Worm (Caenorhabditis elegans): ENCODE results near the gene C09B8.8.

C09B8.8 gene

DNA sequence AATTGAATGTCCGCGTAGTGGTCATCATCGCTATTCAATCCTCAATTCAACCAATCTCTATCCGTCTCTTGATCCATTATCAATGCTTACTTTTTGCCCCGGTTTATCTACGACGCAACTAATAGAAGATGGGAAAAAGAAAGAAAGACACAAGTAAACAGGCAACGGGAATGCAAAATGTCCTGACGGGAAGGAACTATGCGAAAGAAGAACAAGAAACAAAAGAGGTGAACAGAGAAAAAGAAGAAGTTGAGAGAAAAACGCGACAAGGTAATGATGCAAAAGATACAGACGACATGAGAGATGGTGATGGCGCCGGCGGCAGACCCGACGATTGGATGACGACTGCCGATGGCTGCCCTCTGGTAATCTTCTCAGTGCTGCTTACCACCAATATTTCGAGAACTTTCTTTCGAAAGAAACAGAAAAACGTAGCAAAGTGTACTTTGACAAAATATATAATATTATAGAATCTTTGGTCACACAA is 26.7 kb downstream of the C09B8.8 start (continued):
- TF ChIP-seq egl-18 (GFP tag; IDR thresholded peaks at IDR 0.05) (no peak), F22D6.2 (tag; optimal IDR thresholded peaks at IDR 0.05) (peak; percentile 13), ZK185.1 (tag; optimal IDR thresholded peaks at IDR 0.05; ENCODE audit: poor library complexity, severe bottlenecking) (peak; percentile 19), hsf-1 (GFP tag; IDR thresholded peaks at IDR 0.05) (peak; percentile 80), cebp-1 (GFP tag; IDR thresholded peaks at IDR 0.05) (no peak), cebp-1 (tag; optimal IDR thresholded peaks at IDR 0.05) (peak; percentile 72), Y53G8AR.9 (GFP tag; conservative IDR thresholded peaks at IDR 0.05) (no peak), attf-5 (GFP tag; optimal IDR thresholded peaks at IDR 0.05) (peak; percentile 49), B0035.1 (tag; optimal IDR thresholded peaks at IDR 0.05) (no peak), let-607 (tag; optimal IDR thresholded peaks at IDR 0.05) (peak in 1 of 2 experiments; percentile 65), him-1 (tag; optimal IDR thresholded peaks at IDR 0.05) (no peak), sdz-38 (tag; optimal IDR thresholded peaks at IDR 0.05) (no peak), madf-10 (tag; optimal IDR thresholded peaks at IDR 0.05) (peak; percentile 52), F52B5.7 (tag; optimal IDR thresholded peaks at IDR 0.05) (no peak), athp-1 (tag; optimal IDR thresholded peaks at IDR 0.05) (no peak), zfh-2 (GFP tag; conservative IDR thresholded peaks at IDR 0.05) (0 out of 2 replicates have a peak, but pooled peaks have one; percentile 41), lir-1 (GFP tag; conservative IDR thresholded peaks at IDR 0.05) (no peak), nfyb-1 (GFP tag; IDR thresholded peaks at IDR 0.05) (peak; percentile 68), Y79H2A.3 (GFP tag; conservative IDR thresholded peaks at IDR 0.05) (no peak), somi-1 (GFP tag; optimal IDR thresholded peaks at IDR 0.05) (peak; percentile 77), snpc-1.1 (tag; optimal IDR thresholded peaks at IDR 0.05; ENCODE audit: insufficient read depth) (no peak), mel-28 (tag; optimal IDR thresholded peaks at IDR 0.05; ENCODE audit: borderline replicate concordance) (no peak), ceh-58 (GFP tag; IDR thresholded peaks at IDR 0.05) (no peak), D2030.7 (GFP tag; IDR thresholded peaks at IDR 0.05) (no peak), akir-1 (GFP tag; optimal IDR thresholded peaks at IDR 0.05) (no peak), B0336.3 (GFP tag; IDR thresholded peaks at IDR 0.05) (peak; percentile 77), lin-35 (GFP tag; optimal IDR thresholded peaks at IDR 0.05) (peak in 1 of 3 experiments; percentile 9), lag-1 (GFP tag; IDR thresholded peaks at IDR 0.05) (no peak), egrh-3 (GFP tag; IDR thresholded peaks at IDR 0.05) (no peak), nhr-90 (tag; optimal IDR thresholded peaks at IDR 0.05) (peak; percentile 29), lin-26 (GFP tag; IDR thresholded peaks at IDR 0.05) (peak; percentile 51; the same call in 1 of the 2 replicates), F49E8.2 (tag; optimal IDR thresholded peaks at IDR 0.05; ENCODE audit: insufficient read depth) (no peak), ztf-26 (tag; optimal IDR thresholded peaks at IDR 0.05) (peak; percentile 77), ceh-27 (GFP tag; optimal IDR thresholded peaks at IDR 0.05) (no peak)

DNA sequence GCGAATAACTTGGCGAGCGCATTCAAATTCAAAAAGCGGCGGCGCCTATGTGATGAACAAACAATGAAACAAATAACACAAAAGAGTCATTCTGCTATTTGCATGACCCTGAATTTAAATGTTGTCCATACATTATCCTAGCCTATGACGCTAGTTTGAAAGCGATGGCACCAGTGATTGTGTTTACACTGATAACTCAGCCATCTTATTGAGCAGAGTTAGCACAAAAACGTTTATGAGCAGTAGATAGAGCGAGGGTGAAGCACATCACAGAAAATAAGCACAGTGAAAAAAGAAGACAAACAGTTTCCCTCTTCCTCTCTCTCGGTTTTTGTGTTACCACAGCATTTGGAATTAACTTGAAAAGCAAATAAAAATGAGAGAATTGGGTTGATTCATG is 28.0 kb downstream of the C09B8.8 start:
- no peak for TF ChIP-seq B0019.2 (GFP tag; conservative IDR thresholded peaks at IDR 0.05)
- TF ChIP-seq Y56A3A.18 (GFP tag; IDR thresholded peaks at IDR 0.05), result no peak
- TF ChIP-seq ztf-26 (tag; optimal IDR thresholded peaks at IDR 0.05), result no peak
- TF ChIP-seq ceh-40 (GFP tag; IDR thresholded peaks at IDR 0.05), result no peak
- no peak for TF ChIP-seq Y53G8AR.9 (GFP tag; conservative IDR thresholded peaks at IDR 0.05)
- no peak for TF ChIP-seq lsy-27 (tag; optimal IDR thresholded peaks at IDR 0.05; ENCODE audit: borderline replicate concordance, insufficient read depth)
- TF ChIP-seq nfya-2 (GFP tag; IDR thresholded peaks at IDR 0.05), result no peak
